Worm (Caenorhabditis elegans): Measurements from ENCODE around the gene srsx-36.

Gene srsx-36

ce11 chrV:15829907-15830306, 20.5 kb upstream of the srsx-36 start, which contains the start of gene srbc-55:
srbc-55 (minus strand) TSS chrV:15830007.
- TF ChIP-seq crh-2 (tag; optimal IDR thresholded peaks at IDR 0.05), result no peak
- TF ChIP-seq nhr-12 (tag; optimal IDR thresholded peaks at IDR 0.05), result no peak
- no peak for TF ChIP-seq nhr-6 (tag; optimal IDR thresholded peaks at IDR 0.05)

ce11 chrV:15826110-15826509, 16.7 kb upstream of the srsx-36 start, which contains the start of gene srbc-51:
srbc-51 (plus strand) TSS chrV:15826410.
- no peak for TF ChIP-seq ZK546.5 (tag; optimal IDR thresholded peaks at IDR 0.05)
- TF ChIP-seq dmd-4 (tag; optimal IDR thresholded peaks at IDR 0.05), result no peak
- no peak for TF ChIP-seq mdl-1 (tag; optimal IDR thresholded peaks at IDR 0.05)
- no peak for TF ChIP-seq nhr-25 (tag; optimal IDR thresholded peaks at IDR 0.05)
- TF ChIP-seq alr-1 (tag; optimal IDR thresholded peaks at IDR 0.05), result no peak
- no peak for TF ChIP-seq Y55F3AM.14 (GFP tag; optimal IDR thresholded peaks at IDR 0.05)

- no peak for TF ChIP-seq mbf-1 (tag; optimal IDR thresholded peaks at IDR 0.05)
- no peak for TF ChIP-seq lin-39 (tag; optimal IDR thresholded peaks at IDR 0.05)
- no peak for TF ChIP-seq nhr-6 (tag; optimal IDR thresholded peaks at IDR 0.05)
- no peak for TF ChIP-seq unc-62 (GFP tag; optimal IDR thresholded peaks at IDR 0.05)
- no peak for TF ChIP-seq alr-1 (tag; optimal IDR thresholded peaks at IDR 0.05)
- no peak for TF ChIP-seq lsy-2 (tag; optimal IDR thresholded peaks at IDR 0.05)
- no peak for TF ChIP-seq fos-1 (tag; optimal IDR thresholded peaks at IDR 0.05)
- no peak for TF ChIP-seq C34F6.9 (tag; optimal IDR thresholded peaks at IDR 0.05)
- TF ChIP-seq skn-1 (tag; optimal IDR thresholded peaks at IDR 0.05), result no peak
- TF ChIP-seq R02D3.7 (tag; optimal IDR thresholded peaks at IDR 0.05), result no peak
- no peak for TF ChIP-seq nhr-21 (tag; optimal IDR thresholded peaks at IDR 0.05)
Observed at ce11 chrV:15824866-15825265, 15.4 kb upstream of the srsx-36 start, which contains the start of gene srbc-50. srbc-50 (minus strand) TSS chrV:15824966.

ce11 chrV:15821398-15821797, 12.0 kb upstream of the srsx-36 start, which contains the start of gene srbc-49:
srbc-49 (plus strand) TSS chrV:15821698.
- TF ChIP-seq ceh-82 (tag; optimal IDR thresholded peaks at IDR 0.05) (no peak), lin-13 (GFP tag; optimal IDR thresholded peaks at IDR 0.05) (no peak), nhr-23 (tag; optimal IDR thresholded peaks at IDR 0.05) (no peak), nhr-21 (tag; optimal IDR thresholded peaks at IDR 0.05) (no peak), ztf-4 (tag; optimal IDR thresholded peaks at IDR 0.05) (no peak), nhr-129 (tag; optimal IDR thresholded peaks at IDR 0.05) (no peak), mbf-1 (tag; optimal IDR thresholded peaks at IDR 0.05) (no peak), elt-3 (tag; optimal IDR thresholded peaks at IDR 0.05) (no peak), peb-1 (tag; optimal IDR thresholded peaks at IDR 0.05) (no peak), lin-11 (tag; optimal IDR thresholded peaks at IDR 0.05) (no peak)

- TF ChIP-seq ama-1 (optimal IDR thresholded peaks at IDR 0.05) (no peak), egl-27 (tag; optimal IDR thresholded peaks at IDR 0.05) (no peak), ztf-11 (tag; optimal IDR thresholded peaks at IDR 0.05) (no peak), peb-1 (tag; optimal IDR thresholded peaks at IDR 0.05) (no peak), nhr-10 (tag; optimal IDR thresholded peaks at IDR 0.05) (no peak), zag-1 (tag; optimal IDR thresholded peaks at IDR 0.05) (no peak), mbf-1 (tag; optimal IDR thresholded peaks at IDR 0.05) (no peak), ceh-82 (tag; optimal IDR thresholded peaks at IDR 0.05) (no peak), lin-11 (tag; optimal IDR thresholded peaks at IDR 0.05) (no peak), aly-2 (tag; optimal IDR thresholded peaks at IDR 0.05) (no peak), skn-1 (tag; optimal IDR thresholded peaks at IDR 0.05) (no peak), unc-62 (GFP tag; optimal IDR thresholded peaks at IDR 0.05) (no peak), blmp-1 (tag; optimal IDR thresholded peaks at IDR 0.05; ENCODE audit: insufficient read depth) (no peak), ztf-4 (tag; optimal IDR thresholded peaks at IDR 0.05) (no peak)
Observed at ce11 chrV:15819983-15820382, 10.5 kb upstream of the srsx-36 start, which contains the start of gene srbc-48. srbc-48 (plus strand) TSS chrV:15820283.

ce11 chrV:15817746-15818145, 8.3 kb upstream of the srsx-36 start, which contains the start of gene abf-3:
abf-3 (minus strand) TSS chrV:15817846.
- TF ChIP-seq nhr-12 (tag; optimal IDR thresholded peaks at IDR 0.05) (no peak), crh-2 (tag; optimal IDR thresholded peaks at IDR 0.05) (no peak), fos-1 (tag; optimal IDR thresholded peaks at IDR 0.05) (no peak), unc-39 (tag; optimal IDR thresholded peaks at IDR 0.05) (no peak), zag-1 (tag; optimal IDR thresholded peaks at IDR 0.05) (no peak), sma-3 (GFP tag; optimal IDR thresholded peaks at IDR 0.05) (no peak), peb-1 (tag; optimal IDR thresholded peaks at IDR 0.05) (no peak), skn-1 (tag; optimal IDR thresholded peaks at IDR 0.05) (no peak), nhr-21 (tag; optimal IDR thresholded peaks at IDR 0.05) (no peak), lin-13 (GFP tag; optimal IDR thresholded peaks at IDR 0.05) (no peak), lsy-2 (tag; optimal IDR thresholded peaks at IDR 0.05) (no peak)
